Fruit fly (Drosophila melanogaster) whole organism, prepupa: ENCODE data around the gene CG6980.

Experiments used
- CG11294 ChIP-seq: fragments of 200-800 bp; sonication (Bioruptor generic); IDR thresholded peaks from 2 replicates; pipeline ENCODE4 v1.3.6; 2022; ENCODE audit warnings: missing biosample characterization, missing genetic modification characterization
- CG16779 ChIP-seq: fragments of 200-800 bp; sonication (Bioruptor generic); optimal IDR thresholded peaks from 3 replicates; lab custom pipeline; 2017; ENCODE audit warnings: missing biosample characterization, mild to moderate bottlenecking, missing genetic modification characterization
- Ets96B ChIP-seq: fragments of 200-800 bp; optimal IDR thresholded peaks from 2 replicates; lab custom pipeline; 2019; ENCODE audit warnings: missing biosample characterization, mild to moderate bottlenecking, missing genetic modification characterization, moderate library complexity
- Hr39 ChIP-seq: fragments of 200-800 bp; sonication (Bioruptor generic); optimal IDR thresholded peaks from 2 replicates; lab custom pipeline; 2016; ENCODE audit warnings: missing biosample characterization, missing genetic modification characterization
- esn ChIP-seq: fragments of 200-800 bp; sonication (Bioruptor generic); optimal IDR thresholded peaks from 2 replicates; lab custom pipeline; 2016; ENCODE audit warnings: missing biosample characterization, mild to moderate bottlenecking, missing genetic modification characterization, moderate library complexity
- fd59A ChIP-seq: fragments of 200-800 bp; sonication (Bioruptor generic); optimal IDR thresholded peaks from 2 replicates; lab custom pipeline; 2017; ENCODE audit warnings: missing biosample characterization, mild to moderate bottlenecking, missing genetic modification characterization, missing genetic modification reagents

DNA sequence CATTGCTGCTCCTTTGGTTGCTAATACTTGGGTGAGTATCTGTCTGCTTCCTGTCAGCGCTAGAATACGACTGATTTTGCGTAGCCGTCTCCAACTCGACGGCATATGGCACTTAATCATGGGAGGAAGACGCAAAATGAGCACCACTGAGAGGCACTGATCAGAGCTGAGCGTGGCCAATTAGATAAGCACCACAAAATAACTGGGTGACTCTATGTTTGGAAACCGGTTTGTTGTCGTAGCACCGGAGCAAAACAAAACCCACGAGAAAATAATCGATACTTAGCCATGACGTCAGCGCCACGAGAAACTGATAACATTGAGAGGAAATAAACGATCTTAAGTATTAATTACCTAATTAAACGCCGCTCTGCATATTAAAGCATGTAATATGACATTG, 7.9 kb upstream of the CG6980 start, which contains the start of gene Ude:
- TF ChIP-seq CG11294 (GFP tag; lab: Robert Waterston, UW) (no peak), Ets96B (no peak), CG16779 (no peak), fd59A (GFP tag; lab: Kevin White, UChicago) (no peak), esn (no peak), Hr39 (GFP tag; lab: Kevin White, UChicago) (no peak)
